Fruit fly (Drosophila melanogaster): ENCODE data around the gene CG2157.

DNA sequence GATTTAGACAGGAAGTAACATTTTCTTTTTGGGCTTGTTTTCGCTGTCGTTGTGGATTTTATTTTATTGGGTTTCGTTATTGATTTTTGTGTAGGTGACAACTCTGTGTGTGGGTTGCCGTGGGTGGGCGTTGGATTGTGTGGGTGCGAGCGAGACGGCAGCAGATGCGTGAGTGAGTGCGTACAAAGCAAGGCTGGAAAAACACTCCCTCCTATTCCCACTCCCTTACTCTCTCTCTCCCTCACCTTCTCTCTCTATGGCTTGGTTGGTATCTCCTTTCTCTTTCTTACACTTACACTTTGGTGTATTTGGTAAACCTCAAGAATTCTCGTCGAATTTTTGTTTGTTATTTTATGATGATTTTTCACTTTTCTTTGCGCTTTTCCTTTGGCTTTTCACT is 47.0 kb upstream of the CG2157 start:
- TF ChIP-seq usp (GFP tag; optimal IDR thresholded peaks at IDR 0.05) (no peak), Dll (optimal IDR thresholded peaks at IDR 0.05) (no peak), pan (optimal IDR thresholded peaks at IDR 0.05) (no peak)

Measured in whole organism.